Fruit fly (Drosophila melanogaster): Measurements from ENCODE around the gene Sap130.

dm6 chr3L:12833354-12833753 is 27.7 kb downstream of the Sap130 start:
- TF ChIP-seq psq (optimal IDR thresholded peaks at IDR 0.05) (no peak), h (optimal IDR thresholded peaks at IDR 0.05) (no peak), ttk (optimal IDR thresholded peaks at IDR 0.05) (no peak)
